Fruit fly (Drosophila melanogaster): Measurements from ENCODE around the gene sals.

DNA sequence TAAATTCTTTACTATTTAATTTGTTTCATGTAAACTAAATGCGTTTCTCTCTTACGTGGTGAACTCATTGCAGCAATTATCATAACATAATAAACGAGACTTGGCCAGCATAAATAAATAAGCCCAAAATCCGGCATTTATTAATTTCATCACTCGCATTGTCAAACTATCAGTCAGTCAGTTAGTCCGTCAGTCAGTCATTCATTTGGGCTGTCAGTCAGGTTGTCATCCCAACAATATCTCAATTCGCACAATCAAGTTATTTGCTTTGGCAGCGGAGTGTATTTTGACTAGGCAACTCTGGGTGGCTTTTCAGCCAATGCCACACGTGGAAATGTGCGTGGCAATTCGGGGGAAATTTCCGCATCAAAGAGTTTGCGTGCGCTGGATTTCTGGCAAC lies 16.2 kb upstream of the sals start:
- TF ChIP-seq CG8301 (tag; optimal IDR thresholded peaks at IDR 0.05) = no peak
- no peak for TF ChIP-seq CG10348 (GFP tag; IDR thresholded peaks at IDR 0.05)
